Fruit fly (Drosophila melanogaster) whole organism, prepupa: ENCODE measurements around the gene CG31454.

ENCODE experiments used
- CG10631 ChIP-seq: fragments of 200-800 bp; sonication (Bioruptor generic); optimal IDR thresholded peaks from 2 replicates; lab custom pipeline; 2016; ENCODE audit warnings: missing biosample characterization, missing genetic modification characterization
- CG11762 ChIP-seq: fragments of 200-800 bp; sonication (Bioruptor generic); optimal IDR thresholded peaks from 3 replicates; lab custom pipeline; 2016; ENCODE audit warnings: missing biosample characterization, missing genetic modification characterization; ENCODE audit not compliant: insufficient read depth
- CG11902 ChIP-seq: fragments of 200-800 bp; sonication (Bioruptor generic); optimal IDR thresholded peaks from 3 replicates; lab custom pipeline; 2016; ENCODE audit warnings: missing biosample characterization, missing genetic modification characterization
- CG15336 ChIP-seq: fragments of 200-800 bp; sonication (Bioruptor generic); IDR thresholded peaks from 2 replicates; pipeline ENCODE4 v1.3.6; 2022; ENCODE audit warnings: missing biosample characterization, missing genetic modification characterization
- CG3032 ChIP-seq: fragments of 200-800 bp; optimal IDR thresholded peaks from 2 replicates; lab custom pipeline; 2019; ENCODE audit warnings: missing biosample characterization, mild to moderate bottlenecking, missing genetic modification characterization, moderate library complexity
- CG31627 ChIP-seq: fragments of 200-800 bp; sonication (Bioruptor generic); optimal IDR thresholded peaks from 3 replicates; lab custom pipeline; 2016; ENCODE audit warnings: missing biosample characterization, missing genetic modification characterization
- CG32006 ChIP-seq: fragments of 200-800 bp; sonication (Bioruptor generic); optimal IDR thresholded peaks from 3 replicates; lab custom pipeline; 2017; ENCODE audit warnings: missing biosample characterization, mild to moderate bottlenecking, missing genetic modification characterization
- CG6163 ChIP-seq: fragments of 200-800 bp; sonication (Bioruptor generic); IDR thresholded peaks from 3 replicates; pipeline ENCODE4 v1.3.6; 2022; ENCODE audit warnings: missing biosample characterization, missing genetic modification characterization
- CG6276 ChIP-seq: fragments of 200-800 bp; sonication (Bioruptor generic); optimal IDR thresholded peaks from 2 replicates; lab custom pipeline; 2017; ENCODE audit warnings: missing biosample characterization, mild to moderate bottlenecking, missing genetic modification characterization
- CG8319 ChIP-seq: fragments of 200-800 bp; sonication (Bioruptor generic); optimal IDR thresholded peaks from 3 replicates; lab custom pipeline; 2016; ENCODE audit warnings: missing biosample characterization, missing genetic modification characterization
- CG9139 ChIP-seq: fragments of 200-800 bp; sonication (Bioruptor generic); optimal IDR thresholded peaks from 3 replicates; lab custom pipeline; 2017; ENCODE audit warnings: missing biosample characterization, mild to moderate bottlenecking, missing genetic modification characterization
- Eip78C ChIP-seq: fragments of 200-800 bp; sonication (Bioruptor generic); peaks from one replicate; lab custom pipeline; 2016; ENCODE audit warnings: missing biosample characterization, missing genetic modification characterization
- Ets21C ChIP-seq: fragments of 200-800 bp; sonication (Bioruptor generic); optimal IDR thresholded peaks from 3 replicates; lab custom pipeline; 2016; ENCODE audit warnings: missing biosample characterization, missing genetic modification characterization
- Gug ChIP-seq: fragments of 200-800 bp; sonication (Bioruptor generic); IDR thresholded peaks from 2 replicates; pipeline ENCODE4 v1.3.6; 2022; ENCODE audit warnings: missing biosample characterization, missing genetic modification characterization
- Hr39 ChIP-seq: fragments of 200-800 bp; sonication (Bioruptor generic); optimal IDR thresholded peaks from 2 replicates; lab custom pipeline; 2016; ENCODE audit warnings: missing biosample characterization, missing genetic modification characterization
- Smox ChIP-seq: fragments of 200-800 bp; sonication (Bioruptor generic); optimal IDR thresholded peaks from 3 replicates; lab custom pipeline; 2016; ENCODE audit warnings: missing biosample characterization, missing genetic modification characterization
- Sox102F ChIP-seq: fragments of 200-800 bp; sonication (Bioruptor generic); optimal IDR thresholded peaks from 2 replicates; lab custom pipeline; 2016; ENCODE audit warnings: missing biosample characterization, mild to moderate bottlenecking, missing genetic modification characterization
- Sox14 ChIP-seq: fragments of 200-800 bp; sonication (Bioruptor generic); optimal IDR thresholded peaks from 3 replicates; lab custom pipeline; 2016; ENCODE audit warnings: missing biosample characterization, missing genetic modification characterization
- acj6 ChIP-seq: fragments of 200-800 bp; sonication (Bioruptor generic); optimal IDR thresholded peaks from 3 replicates; lab custom pipeline; 2016; ENCODE audit warnings: missing biosample characterization, missing genetic modification characterization
- cyc ChIP-seq: fragments of 200-800 bp; sonication (Bioruptor generic); optimal IDR thresholded peaks from 3 replicates; lab custom pipeline; 2016; ENCODE audit warnings: missing biosample characterization, missing genetic modification characterization
- dsx ChIP-seq: fragments of 200-800 bp; optimal IDR thresholded peaks from 3 replicates; lab custom pipeline; 2019; ENCODE audit warnings: missing biosample characterization, mild to moderate bottlenecking, missing genetic modification characterization, moderate library complexity; ENCODE audit not compliant: poor library complexity, severe bottlenecking
- fkh ChIP-seq: fragments of 200-800 bp; sonication (Bioruptor generic); optimal IDR thresholded peaks from 3 replicates; lab custom pipeline; 2017; ENCODE audit warnings: missing biosample characterization, mild to moderate bottlenecking, missing genetic modification characterization, moderate library complexity
- lz ChIP-seq: fragments of 200-800 bp; sonication (Bioruptor generic); optimal IDR thresholded peaks from 3 replicates; lab custom pipeline; 2016; ENCODE audit warnings: missing biosample characterization, missing genetic modification characterization
- net ChIP-seq: fragments of 200-800 bp; sonication (Bioruptor generic); optimal IDR thresholded peaks from 3 replicates; lab custom pipeline; 2016; ENCODE audit warnings: missing biosample characterization, missing genetic modification characterization
- pdm3 ChIP-seq: fragments of 200-800 bp; sonication (Bioruptor generic); optimal IDR thresholded peaks from 3 replicates; lab custom pipeline; 2016; ENCODE audit warnings: missing biosample characterization, missing genetic modification characterization
- salr ChIP-seq, 2 experiments: fragments of 200-800 bp; sonication (Bioruptor generic); optimal IDR thresholded peaks; 3 replicates each; lab custom pipeline; 2016 to 2018; ENCODE audit warnings: missing biosample characterization in 2 of 2, missing genetic modification characterization in 2 of 2, mild to moderate bottlenecking in 1 of 2
- svp ChIP-seq: fragments of 200-800 bp; sonication (Bioruptor generic); peaks from one replicate; lab custom pipeline; 2016; ENCODE audit warnings: missing biosample characterization, missing genetic modification characterization
- topi ChIP-seq: fragments of 200-800 bp; sonication (Bioruptor generic); optimal IDR thresholded peaks from 3 replicates; lab custom pipeline; 2016; ENCODE audit warnings: missing biosample characterization, missing genetic modification characterization
- vri ChIP-seq: fragments of 200-800 bp; sonication (Bioruptor generic); optimal IDR thresholded peaks from 3 replicates; lab custom pipeline; 2016; ENCODE audit warnings: missing biosample characterization, mild to moderate bottlenecking, missing genetic modification characterization

The CG31454 gene

DNA sequence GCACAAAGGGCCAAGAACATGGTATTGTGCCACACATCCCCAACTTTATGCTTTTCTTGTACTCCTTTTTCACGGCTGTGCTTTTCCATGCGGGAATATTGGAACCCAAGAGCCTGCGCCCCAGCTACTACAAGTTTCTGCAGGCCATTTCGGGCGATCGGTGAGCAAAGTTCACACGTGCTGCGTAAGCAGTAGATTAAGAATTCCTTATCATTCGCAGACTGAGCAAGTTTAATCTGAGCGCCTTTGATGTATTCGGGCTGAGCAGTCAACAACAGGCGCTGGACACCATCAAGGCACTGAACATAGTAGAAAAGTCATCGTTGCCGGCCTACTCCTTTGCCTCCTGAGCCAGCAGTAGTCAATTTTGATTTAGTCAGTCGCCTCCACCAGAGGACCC, 649 bp upstream of the CG31454 start:
- TF ChIP-seq CG15336, result no peak
- TF ChIP-seq Gug (GFP tag; lab: Robert Waterston, UW), result no peak
- TF ChIP-seq CG10631 (GFP tag; lab: Kevin White, UChicago), result no peak
- TF ChIP-seq svp (GFP tag; lab: Kevin White, UChicago), result peak; percentile 87
- no peak for TF ChIP-seq CG6276 (GFP tag; lab: Kevin White, UChicago)

DNA sequence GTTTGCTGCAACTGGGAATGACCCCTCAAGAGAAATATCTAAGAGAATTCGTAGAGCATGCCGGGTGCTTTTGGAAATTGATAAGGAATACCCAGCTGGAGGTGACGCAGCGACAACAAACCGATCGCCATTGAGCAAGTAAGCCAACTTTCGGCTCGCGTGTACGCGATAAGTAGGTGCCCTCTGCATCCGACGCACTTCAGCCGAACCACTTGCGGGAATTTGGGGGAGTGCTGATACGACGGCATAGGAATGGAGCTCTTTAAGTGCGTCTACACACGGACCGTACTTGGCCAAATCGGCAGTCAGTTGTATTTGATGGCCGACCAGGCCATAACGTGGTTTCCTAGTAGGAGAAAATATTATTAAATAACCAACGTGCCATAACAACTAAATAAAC, 2.2 kb downstream of the CG31454 start, which contains the start of gene CG31259:
CG31259 (plus strand) TSS at position 277 of the 400 bp plus-strand sequence.
- TF ChIP-seq svp (GFP tag; lab: Kevin White, UChicago) (peak; percentile 80), CG15336 (no peak)
- TF ChIP-seq, all 60 proteins: peak for 1

DNA sequence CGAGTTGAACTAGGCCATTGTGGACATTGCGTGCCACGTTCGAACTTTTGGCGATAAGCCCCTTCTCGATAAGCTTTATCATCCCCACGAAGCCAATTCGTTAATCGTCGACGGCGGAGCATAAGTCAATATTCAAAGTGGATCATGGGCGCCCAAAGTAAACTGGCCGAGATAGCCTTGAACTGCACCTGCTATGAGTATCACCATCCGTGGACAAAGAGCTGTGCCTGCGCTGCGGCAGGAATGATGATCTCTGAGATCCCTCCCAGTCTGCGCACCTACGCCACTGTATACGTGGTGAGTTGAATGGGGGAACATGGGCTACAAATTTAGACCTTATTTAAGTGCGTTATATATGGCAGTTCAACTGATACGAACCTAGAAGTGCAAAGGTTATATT, 2.8 kb downstream of the CG31454 start:
- no peak for TF ChIP-seq CG32006 (GFP tag; lab: Kevin White, UChicago)
- no peak for TF ChIP-seq acj6
- peak; percentile 85 for TF ChIP-seq svp (GFP tag; lab: Kevin White, UChicago)
- no peak for TF ChIP-seq CG15336
- TF ChIP-seq Sox102F (GFP tag; lab: Kevin White, UChicago), result no peak
- peak; percentile 35 for TF ChIP-seq CG31627 (GFP tag; lab: Kevin White, UChicago)
- no peak for TF ChIP-seq Sox14 (GFP tag; lab: Kevin White, UChicago)
- peak; percentile 31 for TF ChIP-seq Hr39 (GFP tag; lab: Kevin White, UChicago)
- TF ChIP-seq CG8319 (GFP tag; lab: Kevin White, UChicago), result peak; percentile 4

DNA sequence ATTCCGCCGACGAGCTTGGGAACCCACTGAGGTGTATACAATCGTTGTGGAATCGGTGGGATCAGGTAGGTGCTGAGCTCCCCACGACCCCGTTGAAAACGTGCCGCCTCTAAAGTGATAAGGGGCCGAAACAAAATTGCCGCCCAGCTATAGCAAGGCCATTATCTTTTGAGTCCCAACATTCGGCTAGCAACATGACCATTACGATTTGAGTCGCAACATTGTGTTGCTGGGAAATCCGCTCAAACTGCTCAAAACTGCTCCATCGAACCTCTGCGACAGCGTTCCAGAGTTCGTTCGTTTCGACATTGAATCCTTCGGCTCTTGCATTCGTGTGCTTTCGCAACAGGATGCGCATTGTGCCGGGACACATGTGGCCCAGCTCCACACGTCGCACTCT, 7.4 kb downstream of the CG31454 start, which contains the start of gene CG11741:
CG11741 (minus strand) TSS at position 16 of the 400 bp plus-strand sequence.
- peak; percentile 96 for TF ChIP-seq svp (GFP tag; lab: Kevin White, UChicago)
- TF ChIP-seq pdm3 (GFP tag; lab: Kevin White, UChicago), result no peak
- TF ChIP-seq Eip78C (GFP tag; lab: Kevin White, UChicago), result no peak
- TF ChIP-seq, all 60 proteins: peak for 1

DNA sequence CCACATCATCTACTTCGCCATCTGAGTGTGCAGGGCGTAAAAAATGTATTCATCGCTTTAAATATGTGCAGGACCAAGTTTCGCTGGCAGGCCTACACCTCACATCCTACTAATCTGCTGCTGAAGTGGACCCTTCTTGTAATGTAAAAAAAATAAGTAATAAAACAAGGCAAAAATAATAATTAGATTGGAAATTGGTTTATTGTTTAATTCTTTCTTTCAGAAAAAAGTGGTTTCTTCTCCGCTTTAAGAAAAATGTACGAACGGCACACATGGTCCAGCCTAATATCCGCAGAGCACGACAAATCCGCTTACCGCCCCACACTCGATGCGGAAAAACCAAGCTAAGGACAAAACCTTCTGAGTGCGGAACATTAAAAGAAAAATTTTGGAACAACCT, 24.5 kb downstream of the CG31454 start:
- TF ChIP-seq net (GFP tag; lab: Kevin White, UChicago) (no peak), Sox102F (GFP tag; lab: Kevin White, UChicago) (no peak), svp (GFP tag; lab: Kevin White, UChicago) (peak; percentile 31), lz (no peak), CG11902 (GFP tag; lab: Kevin White, UChicago) (no peak), CG6163 (GFP tag; lab: Robert Waterston, UW) (peak; percentile 38; the same call in 1 of the 3 replicates), Ets21C (GFP tag; lab: Kevin White, UChicago) (no peak), CG32006 (GFP tag; lab: Kevin White, UChicago) (no peak), vri (GFP tag; lab: Kevin White, UChicago) (no peak)

DNA sequence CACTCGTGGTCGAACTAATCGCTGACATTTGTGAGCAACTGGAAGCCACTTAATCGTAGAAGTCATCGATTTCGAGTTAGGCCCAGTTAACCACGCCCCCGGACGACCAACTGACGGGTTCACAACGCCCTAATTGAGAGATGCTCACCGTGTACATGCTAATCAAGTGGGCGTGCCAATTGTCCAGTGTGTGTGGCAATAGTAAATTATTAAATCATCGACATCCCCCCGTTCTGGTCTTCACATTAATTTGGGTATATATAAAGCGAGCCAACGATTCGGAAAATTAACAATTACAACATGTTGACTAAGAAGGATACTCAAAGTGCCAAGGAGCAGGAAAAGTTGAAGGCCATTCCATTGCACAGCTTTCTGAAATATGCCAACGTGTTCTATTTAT, 30.9 kb downstream of the CG31454 start, which contains the start of gene Or85d:
Or85d (plus strand) TSS at position 301 of the 400 bp plus-strand sequence.
- TF ChIP-seq CG6163 (GFP tag; lab: Robert Waterston, UW), result no peak
- no peak for TF ChIP-seq Hr39 (GFP tag; lab: Kevin White, UChicago)
- TF ChIP-seq CG11762 (GFP tag; lab: Kevin White, UChicago), result no peak
- no peak for TF ChIP-seq vri (GFP tag; lab: Kevin White, UChicago)
- TF ChIP-seq topi (GFP tag; lab: Kevin White, UChicago), result no peak
- TF ChIP-seq CG9139, result no peak
- no peak for TF ChIP-seq fkh (GFP tag; lab: Kevin White, UChicago)

DNA sequence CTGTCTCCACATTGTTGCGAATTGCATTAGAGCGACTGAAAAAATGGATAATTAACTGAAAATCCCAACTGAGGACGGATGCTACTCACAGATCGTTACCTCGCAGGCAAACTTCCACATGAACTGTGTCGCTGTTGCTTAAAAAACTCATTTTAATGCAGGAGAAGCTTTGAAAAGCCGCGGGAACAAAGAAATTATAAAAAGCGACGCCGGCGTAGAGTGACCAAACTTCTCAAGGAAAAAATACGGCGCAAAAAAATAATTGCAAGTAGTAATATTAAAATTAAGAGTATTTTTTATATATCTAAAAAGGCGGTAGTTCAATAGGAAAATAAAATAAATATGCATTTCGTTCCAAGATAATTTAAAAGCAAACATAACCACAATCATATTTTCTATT, 40.1 kb downstream of the CG31454 start, which contains the start of gene pch2:
pch2 (minus strand) TSS at position 243 of the 400 bp plus-strand sequence.
- TF ChIP-seq Smox (GFP tag; lab: Kevin White, UChicago), result no peak
- peak; percentile 73 for TF ChIP-seq Sox14 (GFP tag; lab: Kevin White, UChicago)
- TF ChIP-seq dsx (GFP tag; lab: Kevin White, UChicago), result peak; percentile 66
- no peak for TF ChIP-seq cyc (GFP tag; lab: Kevin White, UChicago)
- TF ChIP-seq CG3032 (tag; lab: Kevin White, UChicago), result no peak
- no peak for TF ChIP-seq salr (GFP tag; optimal IDR thresholded peaks at IDR 0.05; lab: Kevin White, UChicago)
- no peak for TF ChIP-seq Hr39 (GFP tag; lab: Kevin White, UChicago)
